Fruit fly (Drosophila melanogaster) whole organism, embryonic: ENCODE results near the gene GILT3.
A peak's percentile ranks its signal among the peaks of the same experiment; 100 is the strongest.

Experiments used
- Awh ChIP-seq: fragments of 200-800 bp; sonication (Bioruptor generic); IDR thresholded peaks from 2 replicates; pipeline ENCODE4, ENCODE4 v1.3.6; 2022; ENCODE audit warnings: missing biosample characterization, missing genetic modification characterization
- CG10431 ChIP-seq: fragments of 200-800 bp; sonication (Bioruptor generic); optimal IDR thresholded peaks from 3 replicates; lab custom pipeline; 2018; ENCODE audit warnings: missing biosample characterization, mild to moderate bottlenecking, missing genetic modification characterization
- CG10543 ChIP-seq: fragments of 200-800 bp; sonication (Bioruptor generic); optimal IDR thresholded peaks from 3 replicates; lab custom pipeline; 2017; ENCODE audit warnings: missing biosample characterization, mild to moderate bottlenecking, missing genetic modification characterization, moderate library complexity
- CG11085 ChIP-seq: fragments of 200-800 bp; sonication (Bioruptor generic); IDR thresholded peaks from 2 replicates; pipeline ENCODE4 v1.3.6; 2022; ENCODE audit warnings: missing biosample characterization, missing genetic modification characterization
- CG11398 ChIP-seq: fragments of 200-800 bp; sonication (Bioruptor generic); optimal IDR thresholded peaks from 2 replicates; lab custom pipeline; 2016; ENCODE audit warnings: missing biosample characterization, missing genetic modification characterization
- CG12071 ChIP-seq: fragments of 200-800 bp; sonication (Bioruptor generic); optimal IDR thresholded peaks from 3 replicates; lab custom pipeline; 2018; ENCODE audit warnings: missing biosample characterization, mild to moderate bottlenecking, missing genetic modification characterization
- CG13424 ChIP-seq: fragments of 200-800 bp; sonication (Bioruptor generic); optimal IDR thresholded peaks from 2 replicates; lab custom pipeline; 2019; ENCODE audit warnings: missing biosample characterization, mild to moderate bottlenecking, missing genetic modification characterization, moderate library complexity
- CG13624 ChIP-seq: fragments of 200-800 bp; sonication (Bioruptor generic); optimal IDR thresholded peaks from 2 replicates; lab custom pipeline; 2016; ENCODE audit warnings: missing biosample characterization, missing genetic modification characterization
- CG1603 ChIP-seq: fragments of 200-800 bp; sonication (Bioruptor generic); optimal IDR thresholded peaks from 2 replicates; lab custom pipeline; 2019; ENCODE audit warnings: missing biosample characterization, mild to moderate bottlenecking, missing genetic modification characterization, moderate library complexity
- CG17359 ChIP-seq: fragments of 200-800 bp; sonication (Bioruptor generic); optimal IDR thresholded peaks from 3 replicates; lab custom pipeline; 2018; ENCODE audit warnings: missing biosample characterization, mild to moderate bottlenecking, missing genetic modification characterization, moderate library complexity
- CG17612 ChIP-seq: fragments of 200-800 bp; sonication (Bioruptor generic); IDR thresholded peaks from 2 replicates; pipeline ENCODE4 v1.3.6; 2022; ENCODE audit warnings: missing biosample characterization, missing genetic modification characterization
- CG17802 ChIP-seq: fragments of 200-800 bp; sonication (Bioruptor generic); optimal IDR thresholded peaks from 2 replicates; lab custom pipeline; 2018; ENCODE audit warnings: missing biosample characterization, mild to moderate bottlenecking, missing genetic modification characterization, moderate library complexity
- CG2889 ChIP-seq: fragments of 200-800 bp; sonication (Bioruptor generic); IDR thresholded peaks from 3 replicates; pipeline ENCODE4 v1.3.6; 2022; ENCODE audit warnings: missing biosample characterization, missing genetic modification characterization
- CG30403 ChIP-seq: fragments of 200-800 bp; sonication (Bioruptor generic); optimal IDR thresholded peaks from 3 replicates; lab custom pipeline; 2016; ENCODE audit warnings: missing biosample characterization, missing genetic modification characterization
- CG30431 ChIP-seq: fragments of 200-800 bp; sonication (Bioruptor generic); optimal IDR thresholded peaks from 2 replicates; lab custom pipeline; 2017; ENCODE audit warnings: missing biosample characterization, missing genetic modification characterization
- CG3726 ChIP-seq: fragments of 200-800 bp; sonication (Bioruptor generic); IDR thresholded peaks from 3 replicates; pipeline ENCODE4, ENCODE4 v1.3.6; 2022; ENCODE audit warnings: missing biosample characterization, missing genetic modification characterization
- CG3847 ChIP-seq: fragments of 200-800 bp; sonication (Bioruptor generic); IDR thresholded peaks from 2 replicates; pipeline ENCODE4 v1.3.6; 2022; ENCODE audit warnings: missing biosample characterization, missing genetic modification characterization
- CG8359 ChIP-seq: fragments of 200-800 bp; sonication (Bioruptor generic); optimal IDR thresholded peaks from 2 replicates; lab custom pipeline; 2017; ENCODE audit warnings: missing biosample characterization, mild to moderate bottlenecking, missing genetic modification characterization, borderline replicate concordance
- CG9215 ChIP-seq: fragments of 200-800 bp; sonication (Bioruptor generic); IDR thresholded peaks from 2 replicates; pipeline ENCODE4 v1.3.6; 2022; ENCODE audit warnings: missing biosample characterization, missing genetic modification characterization
- Camta ChIP-seq: fragments of 200-800 bp; sonication (Bioruptor generic); optimal IDR thresholded peaks from 2 replicates; lab custom pipeline; 2016; ENCODE audit warnings: missing biosample characterization, missing genetic modification characterization
- Dad ChIP-seq: fragments of 200-800 bp; sonication (Bioruptor generic); optimal IDR thresholded peaks from 3 replicates; lab custom pipeline; 2016; ENCODE audit warnings: missing biosample characterization, missing genetic modification characterization
- Dref ChIP-seq: fragments of 200-800 bp; sonication (Bioruptor generic); IDR thresholded peaks from 2 replicates; pipeline ENCODE4 v1.3.6; 2022; ENCODE audit warnings: missing biosample characterization, missing genetic modification characterization
- Elba2 ChIP-seq: fragments of 200-800 bp; sonication (Bioruptor generic); optimal IDR thresholded peaks from 3 replicates; lab custom pipeline; 2016; ENCODE audit warnings: missing biosample characterization, missing genetic modification characterization
- H2.0 ChIP-seq: fragments of 200-800 bp; sonication (Bioruptor generic); IDR thresholded peaks from 2 replicates; pipeline ENCODE4 v1.3.6; 2022; ENCODE audit warnings: missing biosample characterization, missing genetic modification characterization
- Mrtf ChIP-seq: fragments of 200-800 bp; sonication (Bioruptor generic); IDR thresholded peaks from 3 replicates; pipeline ENCODE4 v1.3.6; 2022; ENCODE audit warnings: missing biosample characterization, missing genetic modification characterization
- Myb ChIP-seq: fragments of 200-800 bp; sonication (Bioruptor generic); optimal IDR thresholded peaks from 2 replicates; lab custom pipeline; 2016; ENCODE audit warnings: missing biosample characterization, missing genetic modification characterization
- NFAT ChIP-seq: fragments of 200-800 bp; sonication (Bioruptor generic); IDR thresholded peaks from 2 replicates; pipeline ENCODE4 v1.3.6; 2022; ENCODE audit warnings: missing biosample characterization, missing genetic modification characterization
- Poxn ChIP-seq: fragments of 200-800 bp; sonication (Bioruptor generic); IDR thresholded peaks from 2 replicates; pipeline ENCODE4 v1.3.6; 2022; ENCODE audit warnings: missing biosample characterization, missing genetic modification characterization
- Ravus ChIP-seq: fragments of 200-800 bp; sonication (Bioruptor generic); IDR thresholded peaks from 2 replicates; pipeline ENCODE4 v1.3.6; 2022; ENCODE audit warnings: missing biosample characterization, missing genetic modification characterization
- Sin3A ChIP-seq: fragments of >200 bp; optimal IDR thresholded peaks from 2 replicates; lab custom pipeline; 2018
- Sry-β ChIP-seq: fragments of 200-800 bp; sonication (Bioruptor generic); optimal IDR thresholded peaks from 2 replicates; lab custom pipeline; 2018; ENCODE audit warnings: missing biosample characterization, mild to moderate bottlenecking, missing genetic modification characterization, moderate library complexity
- YL-1 ChIP-seq: fragments of 200-800 bp; sonication (Bioruptor generic); optimal IDR thresholded peaks from 3 replicates; lab custom pipeline; 2017; ENCODE audit warnings: missing biosample characterization, mild to moderate bottlenecking, missing genetic modification characterization
- ase ChIP-seq: fragments of 200-800 bp; sonication (Bioruptor generic); IDR thresholded peaks from 3 replicates; pipeline ENCODE4 v1.3.6; 2022; ENCODE audit warnings: missing biosample characterization, missing genetic modification characterization
- bigmax ChIP-seq: fragments of 200-800 bp; sonication (Bioruptor generic); optimal IDR thresholded peaks from 2 replicates; lab custom pipeline; 2018; ENCODE audit warnings: missing biosample characterization, mild to moderate bottlenecking, missing genetic modification characterization
- bsh ChIP-seq, 2 experiments: fragments of 200-800 bp; sonication (Bioruptor generic); optimal IDR thresholded peaks; 2 replicates each; lab custom pipeline; 2017 to 2018; ENCODE audit warnings: mild to moderate bottlenecking in 2 of 2, missing biosample characterization in 2 of 2, missing genetic modification characterization in 2 of 2, moderate library complexity in 1 of 2
- chif ChIP-seq, 2 experiments: fragments of 200-800 bp; sonication (Bioruptor generic); optimal IDR thresholded peaks; 3 replicates each; lab custom pipeline; 2016; ENCODE audit warnings: missing biosample characterization in 2 of 2, missing genetic modification characterization in 2 of 2
- crc ChIP-seq: fragments of 200-800 bp; sonication (Bioruptor generic); optimal IDR thresholded peaks from 2 replicates; lab custom pipeline; 2016; ENCODE audit warnings: missing biosample characterization, missing genetic modification characterization
- crol ChIP-seq: fragments of 200-800 bp; sonication (Bioruptor generic); IDR thresholded peaks from 2 replicates; pipeline ENCODE4 v1.3.6; 2022; ENCODE audit warnings: missing biosample characterization, missing genetic modification characterization
- dan ChIP-seq: fragments of 200-800 bp; sonication (Bioruptor generic); IDR thresholded peaks from 2 replicates; pipeline ENCODE4 v1.3.6; 2022; ENCODE audit warnings: missing biosample characterization, missing genetic modification characterization
- dpn ChIP-seq, 2 experiments: fragments of 200-800 bp; sonication (Bioruptor generic); optimal IDR thresholded peaks; 3 replicates each; lab custom pipeline; 2016; ENCODE audit warnings: missing biosample characterization in 2 of 2, missing genetic modification characterization in 2 of 2
- ems ChIP-seq: fragments of 200-800 bp; sonication (Bioruptor generic); optimal IDR thresholded peaks from 3 replicates; lab custom pipeline; 2016; ENCODE audit warnings: missing biosample characterization, missing genetic modification characterization
- ewg ChIP-seq: fragments of 200-800 bp; sonication (Bioruptor generic); optimal IDR thresholded peaks from 3 replicates; lab custom pipeline; 2017; ENCODE audit warnings: mild to moderate bottlenecking, missing biosample characterization, missing genetic modification reagents, missing genetic modification characterization
- ham ChIP-seq: fragments of 200-800 bp; sonication (Bioruptor generic); IDR thresholded peaks from 2 replicates; pipeline ENCODE4 v1.3.6; 2022; ENCODE audit warnings: missing biosample characterization, missing genetic modification characterization
- hbn ChIP-seq: fragments of 200-800 bp; sonication (Bioruptor generic); IDR thresholded peaks from 2 replicates; pipeline ENCODE4 v1.3.6; 2022; ENCODE audit warnings: missing biosample characterization, missing genetic modification characterization; ENCODE audit not compliant: partially characterized antibody
- kay ChIP-seq: fragments of 200-800 bp; sonication (Bioruptor generic); optimal IDR thresholded peaks from 2 replicates; lab custom pipeline; 2016; ENCODE audit warnings: missing biosample characterization, missing genetic modification characterization
- mld ChIP-seq: fragments of 200-800 bp; sonication (Bioruptor generic); IDR thresholded peaks from 3 replicates; pipeline ENCODE4 v1.3.6; 2022; ENCODE audit warnings: missing biosample characterization, missing genetic modification characterization; ENCODE audit not compliant: partially characterized antibody
- oc ChIP-seq: fragments of 200-800 bp; sonication (Bioruptor generic); optimal IDR thresholded peaks from 2 replicates; lab custom pipeline; 2018; ENCODE audit warnings: missing biosample characterization, mild to moderate bottlenecking, missing genetic modification characterization, moderate library complexity
- odd ChIP-seq: fragments of 200-800 bp; sonication (Bioruptor generic); optimal IDR thresholded peaks from 2 replicates; lab custom pipeline; 2017; ENCODE audit warnings: missing biosample characterization, mild to moderate bottlenecking, missing genetic modification characterization
- peb ChIP-seq: fragments of 200-800 bp; sonication (Bioruptor generic); IDR thresholded peaks from 2 replicates; pipeline ENCODE4 v1.3.6; 2022; ENCODE audit warnings: missing biosample characterization, missing genetic modification characterization
- pita ChIP-seq: fragments of 200-800 bp; sonication (Bioruptor generic); optimal IDR thresholded peaks from 2 replicates; lab custom pipeline; 2017; ENCODE audit warnings: missing biosample characterization, mild to moderate bottlenecking, missing genetic modification characterization
- pnt ChIP-seq: fragments of 200-800 bp; sonication (Bioruptor generic); optimal IDR thresholded peaks from 3 replicates; lab custom pipeline; 2016; ENCODE audit warnings: missing biosample characterization, missing genetic modification characterization
- slp2 ChIP-seq: fragments of 200-800 bp; sonication (Bioruptor generic); optimal IDR thresholded peaks from 2 replicates; lab custom pipeline; 2016; ENCODE audit warnings: missing biosample characterization, missing genetic modification characterization

The GILT3 gene

dm6 chr3R:23726740-23727139, 49.6 kb downstream of the GILT3 start (continued):
- TF ChIP-seq CG17359 (tag; lab: Kevin White, UChicago) (peak; percentile 85), CG3847 (GFP tag; lab: Robert Waterston, UW) (peak; percentile 76), Dad (peak; percentile 42), CG30403 (GFP tag; lab: Kevin White, UChicago) (peak; percentile 86), peb (GFP tag; lab: Robert Waterston, UW) (no peak), Myb (peak; percentile 42), Elba2 (GFP tag; lab: Kevin White, UChicago) (no peak), Mrtf (GFP tag; lab: Robert Waterston, UW) (peak; percentile 67; the same call in 1 of the 3 replicates), CG13424 (tag; lab: Kevin White, UChicago) (peak; percentile 63), oc (tag; lab: Kevin White, UChicago) (no peak), YL-1 (GFP tag; lab: Kevin White, UChicago) (no peak), odd (GFP tag; lab: Kevin White, UChicago) (peak; percentile 34), CG3726 (GFP tag; lab: Robert Waterston, UW) (no peak), CG9215 (GFP tag; lab: Robert Waterston, UW) (peak; percentile 72), Poxn (GFP tag; lab: Robert Waterston, UW) (no peak; the same call in 1 of the 2 replicates), ems (GFP tag; lab: Kevin White, UChicago) (peak; percentile 64), crc (GFP tag; lab: Kevin White, UChicago) (peak; percentile 53), ham (GFP tag; lab: Robert Waterston, UW) (peak; percentile 75; the same call in 1 of the 2 replicates), slp2 (GFP tag; lab: Kevin White, UChicago) (peak; percentile 61), CG2889 (GFP tag; lab: Robert Waterston, UW) (peak; percentile 78; the same call in 1 of the 3 replicates), hbn (no peak), CG11398 (peak; percentile 3), Awh (GFP tag; lab: Robert Waterston, UW) (0 out of 2 replicates have a peak, but pooled peaks have one; percentile 46), CG10543 (GFP tag; lab: Kevin White, UChicago) (no peak), CG13624 (GFP tag; lab: Kevin White, UChicago) (peak; percentile 78), Sry-β (no peak), chif (GFP tag; optimal IDR thresholded peaks at IDR 0.05; lab: Kevin White, UChicago) (peak; percentile 45 to 57), bigmax (GFP tag; lab: Kevin White, UChicago) (no peak), CG8359 (GFP tag; lab: Kevin White, UChicago) (peak; percentile 2), pnt (peak; percentile 49), H2.0 (GFP tag; lab: Robert Waterston, UW) (peak; percentile 80), Camta (GFP tag; lab: Kevin White, UChicago) (peak; percentile 57), mld (no peak), ase (no peak; the same call in 2 of the 3 replicates), CG17802 (peak; percentile 5), kay (peak; percentile 51), crol (GFP tag; lab: Robert Waterston, UW) (no peak), dan (GFP tag; lab: Robert Waterston, UW) (no peak), CG11085 (GFP tag; lab: Robert Waterston, UW) (peak; percentile 62; the same call in 1 of the 2 replicates), NFAT (GFP tag; lab: Robert Waterston, UW) (peak; percentile 71), CG30431 (GFP tag; lab: Kevin White, UChicago) (peak; percentile 29), Ravus (GFP tag; lab: Robert Waterston, UW) (peak; percentile 55), CG1603 (tag; lab: Kevin White, UChicago) (peak; percentile 51), bsh (GFP tag; optimal IDR thresholded peaks at IDR 0.05; lab: Kevin White, UChicago) (peak; percentile 15 to 69), CG17612 (GFP tag; lab: Robert Waterston, UW) (peak; percentile 80), CG12071 (GFP tag; lab: Kevin White, UChicago) (peak; percentile 60), ewg (GFP tag; lab: Kevin White, UChicago) (no peak), Sin3A (lab: Kevin White, UChicago) (no peak), pita (GFP tag; lab: Kevin White, UChicago) (no peak), dpn (GFP tag; optimal IDR thresholded peaks at IDR 0.05; lab: Kevin White, UChicago) (peak; percentile 65 to 73), Dref (GFP tag; lab: Robert Waterston, UW) (no peak), CG10431 (no peak)
